Worm (Caenorhabditis elegans) whole organism, L4/young adult: ENCODE measurements around the gene prp-19.

ENCODE experiments used
- W03F9.2 ChIP-seq: fragments of 150-350 bp; optimal IDR thresholded peaks from 2 replicates; lab custom pipeline; 2014; ENCODE audit warnings: missing biosample characterization, missing genetic modification characterization
- him-1 ChIP-seq: sonication (generic microtip); optimal IDR thresholded peaks from 2 replicates; lab custom pipeline; 2016; ENCODE audit warnings: missing genotype, missing genetic modification reagents, missing genetic modification characterization, missing compliant biosample characterization

DNA sequence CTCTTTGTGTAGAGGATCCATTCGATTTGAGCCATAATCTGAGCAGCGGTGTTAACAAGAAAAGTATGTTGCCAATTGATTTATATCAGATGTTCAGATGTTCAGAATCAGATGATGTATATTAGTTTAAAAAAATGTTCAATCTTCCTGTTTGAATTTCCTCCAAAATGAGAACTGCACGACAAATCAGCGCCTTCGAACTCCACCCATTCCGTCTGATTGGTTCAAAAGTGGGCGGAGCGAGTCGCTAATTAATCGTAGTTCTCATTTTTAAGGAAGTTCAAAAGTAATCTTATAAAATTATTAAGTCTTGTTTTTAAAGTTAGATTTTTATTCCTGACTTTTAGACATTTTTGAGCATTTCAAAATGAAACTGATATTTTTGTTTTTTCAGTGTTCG, 7.3 kb upstream of the prp-19 start:
- TF ChIP-seq W03F9.2 (tag; lab: Kevin White, UChicago) (no peak), him-1 (tag; lab: Kevin White, UChicago) (no peak)
